Worm (Caenorhabditis elegans) whole organism, L4/young adult: Measurements from ENCODE around the gene T04C9.1.

Experiments
- dao-5 ChIP-seq: sonication (generic microtip); optimal IDR thresholded peaks from 2 replicates; lab custom pipeline; 2016; ENCODE audit warnings: missing genotype, missing genetic modification characterization, moderate library complexity, missing compliant biosample characterization
- him-1 ChIP-seq: sonication (generic microtip); optimal IDR thresholded peaks from 2 replicates; lab custom pipeline; 2016; ENCODE audit warnings: missing genotype, missing genetic modification reagents, missing genetic modification characterization, missing compliant biosample characterization

DNA sequence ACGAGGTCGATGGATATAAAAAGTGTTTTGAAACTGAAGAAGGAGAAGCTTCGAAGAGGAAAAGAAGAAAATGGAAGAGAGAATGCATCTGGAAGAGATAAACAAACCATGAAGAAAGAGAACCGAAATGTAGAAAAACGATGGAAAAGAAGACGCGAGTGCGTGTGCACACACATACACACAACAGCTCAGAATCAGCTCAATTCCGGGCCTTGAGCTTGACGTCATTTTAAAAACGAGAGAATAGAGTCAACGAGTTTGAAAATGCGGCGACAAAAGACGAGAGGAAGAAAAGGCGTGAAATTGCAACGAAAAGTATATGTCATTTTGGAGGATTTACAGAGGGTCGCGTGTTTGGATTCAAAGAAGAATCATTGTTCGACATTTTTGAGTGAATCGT, 6.6 kb downstream of the T04C9.1 start:
- TF ChIP-seq him-1 (tag; lab: Kevin White, UChicago): peak; percentile 59
- no peak for TF ChIP-seq dao-5
